Fruit fly (Drosophila melanogaster) whole organism, embryonic: Measurements from ENCODE around the gene CG10222.

Experiments used
- CG4854 ChIP-seq: fragments of 200-800 bp; sonication (Bioruptor generic); optimal IDR thresholded peaks from 2 replicates; lab custom pipeline; 2016; ENCODE audit warnings: missing biosample characterization, missing genetic modification characterization, inconsistent platforms
- CG8478 ChIP-seq: fragments of >200 bp; optimal IDR thresholded peaks from 2 replicates; lab custom pipeline; 2018
- D19B ChIP-seq: fragments of 200-800 bp; sonication (Bioruptor generic); optimal IDR thresholded peaks from 2 replicates; lab custom pipeline; 2017; ENCODE audit warnings: missing biosample characterization, mild to moderate bottlenecking, missing genetic modification characterization
- Hr78 ChIP-seq, 2 experiments: fragments of 200-800 bp in 1 of 2; fragments of >200 bp in 1 of 2; sonication (Bioruptor generic) in 1 of 2; optimal IDR thresholded peaks; 2 replicates each; lab custom pipeline; 2017 to 2019; ENCODE audit warnings: missing biosample characterization in 2 of 2, missing genetic modification characterization in 2 of 2, mild to moderate bottlenecking in 1 of 2, moderate library complexity in 1 of 2
- Sry-δ ChIP-seq: fragments of 200-800 bp; sonication (Bioruptor generic); optimal IDR thresholded peaks from 2 replicates; lab custom pipeline; 2016; ENCODE audit warnings: missing biosample characterization, missing genetic modification characterization
- ato ChIP-seq: fragments of 200-800 bp; sonication (Bioruptor generic); IDR thresholded peaks from 2 replicates; pipeline ENCODE4 v1.3.6; 2022; ENCODE audit warnings: missing biosample characterization, missing genetic modification characterization; ENCODE audit not compliant: partially characterized antibody
- br ChIP-seq: fragments of >200 bp; optimal IDR thresholded peaks from 2 replicates; lab custom pipeline; 2017
- lmd ChIP-seq: fragments of 200-800 bp; sonication (Bioruptor generic); IDR thresholded peaks from 2 replicates; pipeline ENCODE4 v1.3.6; 2022; ENCODE audit warnings: missing biosample characterization, missing genetic modification characterization
- run ChIP-seq: fragments of 200-800 bp; sonication (Bioruptor generic); optimal IDR thresholded peaks from 3 replicates; lab custom pipeline; 2018; ENCODE audit warnings: missing biosample characterization, mild to moderate bottlenecking, missing genetic modification characterization
- sqz ChIP-seq: fragments of 200-800 bp; sonication (Bioruptor generic); optimal IDR thresholded peaks from 3 replicates; lab custom pipeline; 2018; ENCODE audit warnings: missing biosample characterization, mild to moderate bottlenecking, missing genetic modification characterization
- tup ChIP-seq: fragments of 200-800 bp; sonication (Bioruptor generic); optimal IDR thresholded peaks from 2 replicates; lab custom pipeline; 2016; ENCODE audit warnings: missing biosample characterization, mild to moderate bottlenecking, missing genetic modification characterization, moderate library complexity

DNA sequence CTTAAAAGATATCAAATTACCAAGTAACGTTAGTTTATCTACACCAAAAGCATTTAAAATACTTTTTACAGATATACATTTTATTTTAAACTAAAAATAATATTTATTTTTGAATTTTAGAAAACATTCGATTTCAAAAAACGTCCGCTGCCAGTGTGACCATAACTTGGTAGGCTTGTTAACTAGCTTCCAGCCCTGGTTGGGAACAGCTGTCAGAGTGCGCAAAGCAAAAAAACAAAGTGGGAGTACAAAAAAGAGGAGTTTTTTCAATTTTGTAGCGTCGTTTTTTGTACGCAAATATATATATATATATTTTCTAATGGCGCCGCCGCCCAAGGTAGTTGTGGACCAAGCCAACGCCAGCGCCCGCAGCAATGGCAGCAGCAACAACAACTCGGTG lies 30.1 kb upstream of the CG10222 start, which contains the start of gene cmb:
- no peak for TF ChIP-seq br (lab: Kevin White, UChicago)
- TF ChIP-seq ato: no peak
- TF ChIP-seq Sry-δ (GFP tag; lab: Kevin White, UChicago): no peak
- no peak for TF ChIP-seq run (tag; lab: Kevin White, UChicago)
- TF ChIP-seq D19B (GFP tag; lab: Kevin White, UChicago): no peak
- TF ChIP-seq CG4854: no peak
- TF ChIP-seq tup (GFP tag; lab: Kevin White, UChicago): no peak
- no peak for TF ChIP-seq CG8478 (lab: Kevin White, UChicago)
- no peak for TF ChIP-seq Hr78 (GFP tag; optimal IDR thresholded peaks at IDR 0.05; lab: Kevin White, UChicago)
- no peak for TF ChIP-seq lmd
- TF ChIP-seq sqz (GFP tag; lab: Kevin White, UChicago): peak; percentile 88
